Worm (Caenorhabditis elegans) whole organism, late embryonic: ENCODE results near the gene B0244.6.

Experiments
- F13H6.1 ChIP-seq: sonication (generic microtip); optimal IDR thresholded peaks from 2 replicates; lab custom pipeline; 2016; ENCODE audit warnings: missing genetic modification characterization, missing compliant biosample characterization
- ama-1 ChIP-seq: fragments of 150-350 bp; optimal IDR thresholded peaks from 2 replicates; lab custom pipeline; 2014
- ceh-19 ChIP-seq: fragments of 200-800 bp; sonication (Bioruptor generic); optimal IDR thresholded peaks from 2 replicates; lab custom pipeline; 2018; ENCODE audit warnings: mild to moderate bottlenecking, missing genetic modification characterization, missing compliant biosample characterization
- ceh-31 ChIP-seq: sonication (generic microtip); optimal IDR thresholded peaks from 2 replicates; lab custom pipeline; 2016; ENCODE audit warnings: missing genetic modification characterization, missing compliant biosample characterization
- dve-1 ChIP-seq: sonication (generic microtip); optimal IDR thresholded peaks from 2 replicates; lab custom pipeline; 2017; ENCODE audit warnings: antibody characterized with exemption, mild to moderate bottlenecking, missing genetic modification characterization, missing compliant biosample characterization
- elt-2 ChIP-seq: sonication (generic microtip); optimal IDR thresholded peaks from 2 replicates; lab custom pipeline; 2016; ENCODE audit warnings: missing genetic modification reagents, missing genetic modification characterization, missing compliant biosample characterization
- ets-4 ChIP-seq: sonication (generic microtip); optimal IDR thresholded peaks from 2 replicates; lab custom pipeline; 2016; ENCODE audit warnings: missing genetic modification characterization, missing compliant biosample characterization
- eyg-1 ChIP-seq: sonication (generic microtip); optimal IDR thresholded peaks from 2 replicates; lab custom pipeline; 2016; ENCODE audit warnings: missing genotype, missing genetic modification characterization, missing compliant biosample characterization
- gmeb-2 ChIP-seq: sonication (generic microtip); optimal IDR thresholded peaks from 2 replicates; lab custom pipeline; 2016; ENCODE audit warnings: missing genetic modification characterization, inconsistent platforms, missing compliant biosample characterization
- syd-9 ChIP-seq: sonication (generic microtip); optimal IDR thresholded peaks from 2 replicates; lab custom pipeline; 2016; ENCODE audit warnings: mild to moderate bottlenecking, missing genetic modification characterization, moderate library complexity, missing compliant biosample characterization

DNA sequence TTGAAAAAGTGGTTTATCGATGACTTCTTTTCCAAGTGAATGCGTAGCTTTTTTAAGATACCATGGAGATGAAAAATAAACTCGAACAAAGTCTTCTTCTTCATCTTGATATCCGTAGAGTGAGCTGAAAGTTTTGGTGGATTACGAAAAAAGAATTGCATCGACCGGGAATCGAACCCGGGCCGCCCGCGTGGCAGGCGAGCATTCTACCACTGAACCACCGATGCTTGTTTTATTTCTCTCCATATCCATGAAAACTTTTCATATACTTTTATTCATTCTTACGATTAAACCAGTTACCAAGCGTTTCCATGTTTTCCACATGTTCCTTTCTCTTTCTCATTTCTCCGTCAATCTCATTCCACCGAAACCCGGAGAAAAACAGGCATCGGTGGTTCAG, 44.3 kb downstream of the B0244.6 start:
- TF ChIP-seq syd-9 (tag; lab: Kevin White, UChicago) (no peak), elt-2 (tag; lab: Kevin White, UChicago) (no peak), ets-4 (no peak), gmeb-2 (no peak), dve-1 (tag; lab: Kevin White, UChicago) (no peak), F13H6.1 (tag; lab: Kevin White, UChicago) (no peak), eyg-1 (tag; lab: Kevin White, UChicago) (no peak), ceh-31 (tag; lab: Kevin White, UChicago) (no peak), ama-1 (lab: Kevin White, UChicago) (no peak), ceh-19 (GFP tag; lab: Kevin White, UChicago) (no peak)
